Worm (Caenorhabditis elegans) whole organism, mixed stage, embryonic: Measurements from ENCODE around the gene vit-5.

Experiments
- blmp-1 ChIP-seq: fragments of 150-350 bp; optimal IDR thresholded peaks from 2 replicates; lab custom pipeline; 2014; ENCODE audit warnings: missing biosample characterization, missing genetic modification characterization
- ces-1 ChIP-seq: fragments of 150-350 bp; optimal IDR thresholded peaks from 2 replicates; lab custom pipeline; 2014; ENCODE audit warnings: missing biosample characterization, missing genetic modification reagents, missing genetic modification characterization
- nhr-76 ChIP-seq: sonication (generic microtip); optimal IDR thresholded peaks from 2 replicates; lab custom pipeline; 2017; ENCODE audit warnings: missing biosample characterization, missing genetic modification characterization
- snpc-4 ChIP-seq: fragments of 150-350 bp; optimal IDR thresholded peaks from 2 replicates; lab custom pipeline; 2014; ENCODE audit warnings: missing biosample characterization, missing genetic modification characterization
- unc-39 ChIP-seq: fragments of 150-350 bp; optimal IDR thresholded peaks from 2 replicates; lab custom pipeline; 2014; ENCODE audit warnings: missing biosample characterization, missing genetic modification characterization

ce11 chrX:3430020-3430419 is 26.7 kb downstream of the vit-5 start, which contains the start of gene ZK813.4:
- TF ChIP-seq ces-1 (GFP tag; lab: Kevin White, UChicago) (no peak), unc-39 (no peak), snpc-4 (no peak), blmp-1 (tag; lab: Kevin White, UChicago) (no peak), nhr-76 (tag; lab: Kevin White, UChicago) (no peak)
